Worm (Caenorhabditis elegans) whole organism, L2 larva: ENCODE data around the gene zipt-7.1.

Source experiments
- ZK546.5 ChIP-seq: sonication (generic microtip); optimal IDR thresholded peaks from 2 replicates; lab custom pipeline; 2017; ENCODE audit warnings: missing biosample characterization, missing genetic modification characterization
- ama-1 ChIP-seq: fragments of 150-350 bp; optimal IDR thresholded peaks from 2 replicates; lab custom pipeline; 2018; ENCODE audit warnings: inconsistent platforms
- ceh-16 ChIP-seq: fragments of 150-350 bp; optimal IDR thresholded peaks from 2 replicates; lab custom pipeline; 2014; ENCODE audit warnings: missing biosample characterization, missing genetic modification characterization
- egl-27 ChIP-seq: sonication (generic microtip); optimal IDR thresholded peaks from 3 replicates; lab custom pipeline; 2017; ENCODE audit warnings: missing biosample characterization, missing genetic modification reagents, missing genetic modification characterization
- elt-1 ChIP-seq: fragments of 150-350 bp; optimal IDR thresholded peaks from 2 replicates; lab custom pipeline; 2014; ENCODE audit warnings: missing biosample characterization, missing genetic modification characterization
- nhr-25 ChIP-seq: fragments of 150-350 bp; sonication (generic microtip); optimal IDR thresholded peaks from 3 replicates; lab custom pipeline; 2014; ENCODE audit warnings: missing biosample characterization, missing genetic modification characterization
- skn-1 ChIP-seq: sonication (generic microtip); optimal IDR thresholded peaks from 2 replicates; lab custom pipeline; 2017; ENCODE audit warnings: missing biosample characterization, missing genetic modification characterization
- unc-39 ChIP-seq: fragments of 150-350 bp; optimal IDR thresholded peaks from 2 replicates; lab custom pipeline; 2014; ENCODE audit warnings: missing biosample characterization, missing genetic modification characterization
- ztf-11 ChIP-seq: sonication (generic microtip); optimal IDR thresholded peaks from 2 replicates; lab custom pipeline; 2017; ENCODE audit warnings: missing biosample characterization, missing genetic modification characterization

DNA sequence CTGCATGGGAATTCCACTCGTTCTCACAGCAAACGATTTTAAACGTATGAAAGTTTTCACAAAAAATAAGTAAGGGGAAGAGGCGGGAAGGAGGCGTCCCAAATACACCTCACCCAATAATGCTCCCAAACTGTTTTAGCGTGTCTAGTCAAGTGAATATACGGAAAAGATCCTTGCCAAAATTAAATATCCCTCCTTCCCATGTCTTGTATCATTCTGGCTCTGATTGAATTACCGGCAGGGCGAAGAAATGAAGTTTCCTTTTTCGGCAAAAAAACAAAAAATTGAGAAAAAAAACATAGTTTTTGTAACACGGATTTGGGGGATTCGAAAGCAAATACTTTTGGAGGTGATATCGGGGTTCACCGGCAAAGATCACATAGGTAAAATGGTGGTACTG lies 49.0 kb downstream of the zipt-7.1 start:
- no peak for TF ChIP-seq ztf-11 (tag; lab: Kevin White, UChicago)
- TF ChIP-seq skn-1 (tag; lab: Kevin White, UChicago): no peak
- no peak for TF ChIP-seq nhr-25 (tag; lab: Kevin White, UChicago)
- TF ChIP-seq egl-27 (tag; lab: Kevin White, UChicago): no peak
- no peak for TF ChIP-seq ceh-16 (tag; lab: Kevin White, UChicago)
- no peak for TF ChIP-seq unc-39 (tag; lab: Kevin White, UChicago)
- TF ChIP-seq elt-1 (tag; lab: Kevin White, UChicago): no peak
- TF ChIP-seq ZK546.5 (tag; lab: Kevin White, UChicago): no peak
- no peak for TF ChIP-seq ama-1 (lab: Kevin White, UChicago)
